Fruit fly (Drosophila melanogaster) Kc167 (cell line): ENCODE data around the gene SelT.

Source experiments
- Myc ChIP-seq: fragments of >200 bp; optimal IDR thresholded peaks from 2 replicates; lab custom pipeline; 2017; ENCODE audit warnings: missing external identifiers
- Sin3A ChIP-seq: fragments of >200 bp; optimal IDR thresholded peaks from 2 replicates; lab custom pipeline; 2018; ENCODE audit warnings: missing external identifiers
- insv ChIP-seq: fragments of >200 bp; optimal IDR thresholded peaks from 3 replicates; lab custom pipeline; 2018; ENCODE audit warnings: missing external identifiers
- psq ChIP-seq: fragments of >200 bp; optimal IDR thresholded peaks from 2 replicates; lab custom pipeline; 2017; ENCODE audit warnings: missing external identifiers

- TF ChIP-seq Myc (lab: Kevin White, UChicago) (no peak), psq (lab: Kevin White, UChicago) (no peak), Sin3A (no peak), insv (lab: Kevin White, UChicago) (no peak)
Measured at dm6 chr2L:4965420-4965819, 45.3 kb upstream of the SelT start, which contains the start of gene CG34125.
